Fruit fly (Drosophila melanogaster): Measurements from ENCODE around the gene CG16711.

The CG16711 gene

DNA sequence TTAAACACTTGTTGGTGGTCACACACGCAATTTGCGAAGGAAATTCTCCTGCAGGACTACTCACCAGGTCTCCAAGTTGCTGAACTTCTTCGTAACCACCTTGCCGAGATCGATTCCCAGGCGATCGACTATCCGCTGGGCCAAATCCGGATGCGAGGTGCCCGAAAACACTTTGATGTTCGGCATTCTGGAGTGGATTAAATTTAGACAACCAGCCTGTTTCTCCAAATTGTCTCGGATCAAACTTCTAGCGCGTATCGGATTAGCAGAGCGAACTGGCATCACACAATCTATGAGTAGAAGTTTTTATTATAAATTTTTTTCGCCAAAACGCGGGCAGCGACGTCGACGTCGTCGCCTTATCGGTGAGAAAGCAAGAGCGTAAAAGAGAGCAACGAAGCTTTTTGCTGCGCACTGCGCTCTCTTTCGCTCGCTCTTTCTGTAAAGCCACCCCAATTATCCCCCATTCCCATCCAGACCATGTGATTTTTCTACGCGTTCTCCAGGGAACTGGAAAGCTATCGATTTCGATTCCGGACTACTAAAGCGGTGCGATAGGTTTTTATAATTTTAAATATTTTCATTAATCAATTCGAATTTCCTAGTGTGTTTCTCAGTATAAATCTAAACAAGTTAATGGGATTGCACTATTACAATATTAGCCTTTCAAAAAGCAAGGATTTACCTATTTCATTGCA is 9.8 kb upstream of the CG16711 start (continued):
- TF ChIP-seq Six4 (GFP tag; optimal IDR thresholded peaks at IDR 0.05) (no peak), CG2875 (GFP tag; optimal IDR thresholded peaks at IDR 0.05) (no peak), stc (GFP tag; IDR thresholded peaks at IDR 0.05) (no peak), ERR (GFP tag; optimal IDR thresholded peaks at IDR 0.05) (no peak), gcm (GFP tag; optimal IDR thresholded peaks at IDR 0.05) (no peak), aop (GFP tag; IDR thresholded peaks at IDR 0.05) (no peak), CG2712 (tag; optimal IDR thresholded peaks at IDR 0.05) (no peak), Adf1 (GFP tag; IDR thresholded peaks at IDR 0.05) (peak; percentile 96), insv (GFP tag; optimal IDR thresholded peaks at IDR 0.05) (no peak), luna (GFP tag; optimal IDR thresholded peaks at IDR 0.05) (no peak), NK7.1 (GFP tag; optimal IDR thresholded peaks at IDR 0.05) (no peak), CG31365 (tag; optimal IDR thresholded peaks at IDR 0.05) (no peak), tll (GFP tag; optimal IDR thresholded peaks at IDR 0.05) (no peak), grau (tag; optimal IDR thresholded peaks at IDR 0.05) (no peak), Sox100B (GFP tag; optimal IDR thresholded peaks at IDR 0.05) (no peak), dati (GFP tag; IDR thresholded peaks at IDR 0.05) (no peak), dysf (GFP tag; IDR thresholded peaks at IDR 0.05) (no peak), CG13296 (GFP tag; optimal IDR thresholded peaks at IDR 0.05) (no peak), Ravus (GFP tag; IDR thresholded peaks at IDR 0.05) (no peak), sc (optimal IDR thresholded peaks at IDR 0.05) (no peak), sc (GFP tag; optimal IDR thresholded peaks at IDR 0.05) (no peak), tna (GFP tag; IDR thresholded peaks at IDR 0.05; ENCODE audit: partially characterized antibody) (no peak), CG3838 (GFP tag; optimal IDR thresholded peaks at IDR 0.05) (no peak), nmo (GFP tag; optimal IDR thresholded peaks at IDR 0.05) (no peak), kni (GFP tag; optimal IDR thresholded peaks at IDR 0.05) (no peak), CG6689 (GFP tag; IDR thresholded peaks at IDR 0.05) (no peak), CG3163 (GFP tag; optimal IDR thresholded peaks at IDR 0.05) (peak; percentile 86), H2.0 (GFP tag; IDR thresholded peaks at IDR 0.05) (no peak), Drgx (GFP tag; IDR thresholded peaks at IDR 0.05) (peak; percentile 37; the same call in 1 of the 2 replicates), pzg (GFP tag; optimal IDR thresholded peaks at IDR 0.05) (no peak), Meics (GFP tag; optimal IDR thresholded peaks at IDR 0.05) (peak; percentile 15), unc-4 (GFP tag; IDR thresholded peaks at IDR 0.05; ENCODE audit: partially characterized antibody) (no peak), Tbp (GFP tag; optimal IDR thresholded peaks at IDR 0.05) (no peak), amos (GFP tag; IDR thresholded peaks at IDR 0.05; ENCODE audit: partially characterized antibody) (no peak; the same call in 1 of the 2 replicates), Gsc (GFP tag; IDR thresholded peaks at IDR 0.05) (no peak), CG10959 (GFP tag; IDR thresholded peaks at IDR 0.05) (no peak), hkb (optimal IDR thresholded peaks at IDR 0.05) (no peak), hkb (GFP tag; IDR thresholded peaks at IDR 0.05) (no peak), CG32532 (GFP tag; IDR thresholded peaks at IDR 0.05) (peak; percentile 57; the same call in 1 of the 2 replicates), Side (GFP tag; optimal IDR thresholded peaks at IDR 0.05) (no peak), Sry-δ (GFP tag; optimal IDR thresholded peaks at IDR 0.05) (no peak), cad (GFP tag; optimal IDR thresholded peaks at IDR 0.05) (no peak), Rx (GFP tag; IDR thresholded peaks at IDR 0.05) (no peak), slbo (GFP tag; IDR thresholded peaks at IDR 0.05) (no peak), CG6272 (GFP tag; IDR thresholded peaks at IDR 0.05) (no peak), Xbp1 (GFP tag; optimal IDR thresholded peaks at IDR 0.05) (no peak), Med (GFP tag) (peak; percentile 8), HLH4C (GFP tag; IDR thresholded peaks at IDR 0.05; ENCODE audit: partially characterized antibody) (no peak), grn (GFP tag; optimal IDR thresholded peaks at IDR 0.05) (no peak), CG10654 (GFP tag; optimal IDR thresholded peaks at IDR 0.05) (no peak), BEAF-32 (GFP tag; optimal IDR thresholded peaks at IDR 0.05) (peak; percentile 12)

Data from whole organism, embryonic.